Fruit fly (Drosophila melanogaster): ENCODE data around the gene CG14834.
A peak's percentile ranks its signal among the peaks of the same experiment; 100 is the strongest.

CG14834 gene

DNA sequence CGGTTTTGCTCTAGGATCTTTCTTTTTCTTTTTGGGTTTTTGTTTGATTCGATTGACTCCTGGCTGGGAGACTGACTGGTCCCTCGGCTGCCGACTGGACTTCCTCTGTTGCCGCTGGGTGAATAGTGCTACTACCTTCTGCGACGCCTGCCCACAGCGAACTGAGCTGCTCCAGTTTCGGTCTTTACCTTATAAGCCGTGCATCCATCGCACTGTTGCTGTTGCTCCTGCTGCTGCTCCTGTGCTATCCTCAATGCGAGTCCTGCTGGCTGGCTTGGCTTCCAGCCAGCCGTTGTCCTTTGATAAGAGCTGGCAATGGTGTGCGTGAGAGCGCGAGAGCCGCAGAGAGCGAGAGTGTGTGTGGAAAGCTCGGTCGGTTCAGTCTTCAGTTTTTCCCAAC, 34.2 kb downstream of the CG14834 start, which contains the start of gene unc-13-4A:
TSS of gene unc-13-4A (minus strand) at position 143 of the 400 bp plus-strand sequence.
- TF ChIP-seq scrt (GFP tag; optimal IDR thresholded peaks at IDR 0.05) (peak; percentile 71), zen2 (GFP tag; IDR thresholded peaks at IDR 0.05; ENCODE audit: partially characterized antibody) (0 out of 3 replicates have a peak, but pooled peaks have one; percentile 6), Hr78 (GFP tag; optimal IDR thresholded peaks at IDR 0.05) (no peak), Deaf1 (tag; optimal IDR thresholded peaks at IDR 0.05) (peak; percentile 10), Trl (optimal IDR thresholded peaks at IDR 0.05) (peak; percentile 38 to 58), Trl (GFP tag; optimal IDR thresholded peaks at IDR 0.05) (no peak), Jarid2 (GFP tag; optimal IDR thresholded peaks at IDR 0.05) (peak; percentile 3), Adf1 (GFP tag; IDR thresholded peaks at IDR 0.05) (peak; percentile 15; the same call in 1 of the 2 replicates), otp (GFP tag; IDR thresholded peaks at IDR 0.05) (0 out of 3 replicates have a peak, but pooled peaks have one; percentile 21), CG16779 (GFP tag; IDR thresholded peaks at IDR 0.05) (peak; percentile 53; the same call in 1 of the 2 replicates), CG34376 (GFP tag; optimal IDR thresholded peaks at IDR 0.05) (no peak), btn (GFP tag; optimal IDR thresholded peaks at IDR 0.05) (no peak), abd-A (tag; optimal IDR thresholded peaks at IDR 0.05) (peak; percentile 15), Aef1 (GFP tag; IDR thresholded peaks at IDR 0.05) (no peak)

DNA sequence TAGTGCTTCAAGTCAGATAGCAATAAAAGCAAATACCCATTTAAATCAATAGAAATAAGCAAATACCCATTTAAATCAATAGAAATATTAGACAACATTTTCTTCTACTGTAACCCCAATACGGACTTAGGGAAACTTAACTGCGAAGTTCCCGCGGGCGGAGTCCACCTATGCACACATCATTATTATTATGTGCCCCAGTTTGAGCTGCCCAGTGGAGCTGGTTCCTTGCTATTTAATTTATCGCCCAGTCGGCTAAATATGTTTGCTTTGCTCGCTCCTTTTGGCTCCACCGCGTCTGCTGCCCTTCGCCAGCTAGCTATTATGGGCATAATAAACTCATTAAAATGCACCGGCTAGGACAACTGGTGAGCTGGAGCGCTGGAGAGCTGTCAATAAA, 46.3 kb downstream of the CG14834 start:
- peak; percentile 22; the same call in 1 of the 3 replicates for TF ChIP-seq row (GFP tag; IDR thresholded peaks at IDR 0.05)
- peak; percentile 1 for TF ChIP-seq CG7839 (tag; optimal IDR thresholded peaks at IDR 0.05)
- peak; percentile 14 for TF ChIP-seq CG18599 (GFP tag; optimal IDR thresholded peaks at IDR 0.05)
- peak; percentile 90 for TF ChIP-seq Ets65A (GFP tag)
- no peak for TF ChIP-seq Max (GFP tag; optimal IDR thresholded peaks at IDR 0.05)
- no peak for TF ChIP-seq Dll (GFP tag; IDR thresholded peaks at IDR 0.05; ENCODE audit: partially characterized antibody)
- no peak for TF ChIP-seq Fer2 (tag; optimal IDR thresholded peaks at IDR 0.05)
- TF ChIP-seq CG13287 (GFP tag; IDR thresholded peaks at IDR 0.05; ENCODE audit: partially characterized antibody) = no peak
- peak; percentile 65 for TF ChIP-seq sens (GFP tag)
- TF ChIP-seq CG10321 (GFP tag; IDR thresholded peaks at IDR 0.05) = no peak
- TF ChIP-seq Ets97D (GFP tag; optimal IDR thresholded peaks at IDR 0.05) = no peak
